Worm (Caenorhabditis elegans): ENCODE data around the gene tcl-2.

- no peak for TF ChIP-seq snpc-4 (tag; optimal IDR thresholded peaks at IDR 0.05)
- TF ChIP-seq mep-1 (tag; optimal IDR thresholded peaks at IDR 0.05) = no peak
- no peak for TF ChIP-seq nhr-28 (tag; optimal IDR thresholded peaks at IDR 0.05)
- no peak for TF ChIP-seq ztf-11 (tag; optimal IDR thresholded peaks at IDR 0.05)
- no peak for TF ChIP-seq nhr-2 (tag; optimal IDR thresholded peaks at IDR 0.05)
- no peak for TF ChIP-seq drap-1 (GFP tag; optimal IDR thresholded peaks at IDR 0.05)
- TF ChIP-seq pha-4 (tag; optimal IDR thresholded peaks at IDR 0.05) = no peak
- no peak for TF ChIP-seq nhr-12 (tag; optimal IDR thresholded peaks at IDR 0.05)
- no peak for TF ChIP-seq lin-13 (tag; optimal IDR thresholded peaks at IDR 0.05)
- no peak for TF ChIP-seq sem-2 (GFP tag; optimal IDR thresholded peaks at IDR 0.05)
- TF ChIP-seq mab-5 (tag; optimal IDR thresholded peaks at IDR 0.05) = no peak
- TF ChIP-seq unc-62 (GFP tag; optimal IDR thresholded peaks at IDR 0.05) = no peak
- no peak for TF ChIP-seq cnd-1 (tag; optimal IDR thresholded peaks at IDR 0.05)
Measured at ce11 chrIV:187336-187735, 8.5 kb downstream of the tcl-2 start.

All from whole organism, mixed stage, embryonic.